Worm (Caenorhabditis elegans) whole organism, L2 larva: ENCODE data around the gene jmjd-3.1.

Source experiments
- ZK546.5 ChIP-seq: sonication (generic microtip); optimal IDR thresholded peaks from 2 replicates; lab custom pipeline; 2017; ENCODE audit warnings: missing biosample characterization, missing genetic modification characterization
- ama-1 ChIP-seq: fragments of 150-350 bp; optimal IDR thresholded peaks from 2 replicates; lab custom pipeline; 2018; ENCODE audit warnings: inconsistent platforms
- ceh-16 ChIP-seq: fragments of 150-350 bp; optimal IDR thresholded peaks from 2 replicates; lab custom pipeline; 2014; ENCODE audit warnings: missing biosample characterization, missing genetic modification characterization
- ceh-82 ChIP-seq: fragments of 150-350 bp; optimal IDR thresholded peaks from 2 replicates; lab custom pipeline; 2014; ENCODE audit warnings: missing biosample characterization, missing genetic modification characterization
- nhr-237 ChIP-seq: fragments of 150-350 bp; optimal IDR thresholded peaks from 2 replicates; lab custom pipeline; 2014; ENCODE audit warnings: missing biosample characterization, missing genetic modification characterization
- nhr-77 ChIP-seq: fragments of 150-350 bp; optimal IDR thresholded peaks from 2 replicates; lab custom pipeline; 2014; ENCODE audit warnings: missing biosample characterization, missing genetic modification characterization
- skn-1 ChIP-seq: sonication (generic microtip); optimal IDR thresholded peaks from 2 replicates; lab custom pipeline; 2017; ENCODE audit warnings: missing biosample characterization, missing genetic modification characterization
- snpc-4 ChIP-seq: fragments of 150-350 bp; optimal IDR thresholded peaks from 2 replicates; lab custom pipeline; 2014; ENCODE audit warnings: missing biosample characterization, missing genetic modification characterization
- ztf-1 ChIP-seq: fragments of 200-800 bp; sonication (Bioruptor generic); conservative IDR thresholded peaks from 2 replicates; pipeline ENCODE4 v1.3.6; 2022; ENCODE audit warnings: missing genetic modification characterization, missing compliant biosample characterization

DNA sequence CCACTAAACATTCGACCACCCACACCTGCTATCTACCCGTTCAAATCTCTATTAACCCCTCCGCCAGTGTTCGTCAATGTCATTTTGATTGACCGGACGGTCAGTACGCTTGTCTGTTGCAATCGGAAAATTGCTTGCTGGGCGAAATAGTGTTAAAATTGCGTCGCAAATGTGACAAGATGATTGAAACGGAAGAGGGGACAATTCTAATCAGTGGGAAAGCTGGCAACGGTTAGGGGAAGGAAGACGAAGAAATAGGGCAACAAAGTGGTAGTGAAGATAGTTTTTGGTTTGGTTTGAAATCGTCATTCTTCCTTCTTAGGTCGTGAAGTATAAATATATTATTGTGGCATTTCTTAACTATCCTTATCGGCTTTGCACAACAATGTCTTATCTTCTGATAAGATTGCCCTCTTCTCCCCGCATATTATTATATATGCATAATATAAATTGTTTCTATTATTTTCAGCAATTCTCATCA lies 2.4 kb upstream of the jmjd-3.1 start:
- TF ChIP-seq nhr-237 (tag; lab: Kevin White, UChicago) = no peak
- TF ChIP-seq snpc-4 (tag; lab: Kevin White, UChicago) = no peak
- TF ChIP-seq skn-1 (tag; lab: Kevin White, UChicago) = no peak
- TF ChIP-seq ZK546.5 = no peak
- peak; percentile 31 for TF ChIP-seq ceh-16 (tag; lab: Kevin White, UChicago)
- no peak for TF ChIP-seq nhr-77 (tag; lab: Kevin White, UChicago)
- TF ChIP-seq ama-1 = no peak
- no peak for TF ChIP-seq ztf-1 (GFP tag; lab: Robert Waterston, UW)
- no peak for TF ChIP-seq ceh-82 (tag; lab: Kevin White, UChicago)
